Worm (Caenorhabditis elegans) whole organism, midembryonic: ENCODE results near the gene C50E3.11.

Experiments
- cog-1 ChIP-seq: sonication (generic microtip); optimal IDR thresholded peaks from 2 replicates; lab custom pipeline; 2016; ENCODE audit warnings: missing genetic modification characterization, missing compliant biosample characterization
- med-1 ChIP-seq: sonication (generic microtip); optimal IDR thresholded peaks from 2 replicates; lab custom pipeline; 2017; ENCODE audit warnings: missing genetic modification characterization, mild to moderate bottlenecking, missing compliant biosample characterization, antibody characterized with exemption, missing genetic modification reagents; ENCODE audit not compliant: insufficient read depth
- ref-1 ChIP-seq: fragments of 200-800 bp; sonication (Bioruptor generic); conservative IDR thresholded peaks from 2 replicates; pipeline ENCODE4 v1.3.6; 2022; ENCODE audit warnings: missing genetic modification reagents, missing genetic modification characterization, missing compliant biosample characterization
- ztf-23 ChIP-seq: fragments of 200-800 bp; sonication (Bioruptor generic); IDR thresholded peaks from 2 replicates; pipeline ENCODE4 v1.3.6; 2022; ENCODE audit warnings: missing genetic modification reagents, missing genetic modification characterization, missing compliant biosample characterization

DNA sequence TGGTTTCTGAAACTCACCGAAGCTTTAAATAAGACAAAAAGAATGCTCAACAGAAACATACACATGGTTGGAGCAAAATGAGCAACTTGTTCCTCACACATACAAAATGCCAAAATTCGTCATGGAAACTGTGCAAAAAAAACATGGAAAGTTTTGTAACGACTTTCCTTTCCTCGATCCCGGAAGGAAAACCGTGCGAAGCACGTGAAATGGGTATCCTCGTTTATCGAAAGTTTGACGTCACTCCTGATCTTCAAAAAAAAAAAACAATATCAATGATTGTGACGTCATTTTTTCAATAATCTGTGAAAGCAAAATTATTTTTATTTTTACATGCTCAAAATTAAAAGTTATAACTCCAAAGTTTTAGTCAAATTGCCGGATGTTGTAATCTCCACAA is 33.0 kb downstream of the C50E3.11 start, which contains the start of gene clec-212:
- no peak for TF ChIP-seq ztf-23 (GFP tag; lab: Robert Waterston, UW)
- TF ChIP-seq cog-1, result no peak
- no peak for TF ChIP-seq med-1
- TF ChIP-seq ref-1 (GFP tag; lab: Robert Waterston, UW), result no peak
